Worm (Caenorhabditis elegans): ENCODE results near the gene srh-295.
A peak's percentile ranks its signal among the peaks of the same experiment; 100 is the strongest.

srh-295 gene

DNA sequence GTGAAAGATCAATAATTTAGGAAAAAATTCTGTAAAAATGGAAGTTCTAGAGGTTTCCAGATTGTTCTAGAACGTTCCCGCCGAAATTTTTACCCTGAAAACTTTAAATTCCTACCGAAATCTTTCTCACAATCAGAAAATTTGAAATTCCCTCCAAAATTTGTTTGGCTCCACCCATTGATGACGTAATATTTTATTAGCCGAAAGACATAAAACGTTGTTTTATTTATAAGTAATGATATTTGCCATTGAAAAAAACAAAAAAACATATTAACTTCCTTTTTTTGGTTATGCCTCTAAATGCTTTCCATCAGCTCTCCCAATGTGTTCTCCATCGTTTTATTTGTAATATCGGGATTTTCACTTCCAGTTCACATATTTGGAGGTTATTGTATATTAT lies at the start of gene srh-295:
srh-295 (plus strand) TSS at position 301 of the 400 bp plus-strand sequence.
- TF ChIP-seq lin-11 (tag; optimal IDR thresholded peaks at IDR 0.05) = no peak
- TF ChIP-seq nhr-6 (tag; optimal IDR thresholded peaks at IDR 0.05) = no peak
- no peak for TF ChIP-seq lin-39 (tag; optimal IDR thresholded peaks at IDR 0.05)

- TF ChIP-seq fos-1 (tag; optimal IDR thresholded peaks at IDR 0.05) (no peak), C34F6.9 (tag; optimal IDR thresholded peaks at IDR 0.05) (no peak), lin-11 (tag; optimal IDR thresholded peaks at IDR 0.05) (no peak), skn-1 (tag; optimal IDR thresholded peaks at IDR 0.05) (no peak), nhr-237 (tag; optimal IDR thresholded peaks at IDR 0.05) (no peak)
These were observed 49.0 kb upstream of the srh-295 start, which contains the start of the genes srw-19 and srx-51 for ce11 chrV:15281279-15281949. Gene srw-19, minus strand, starts transcription at chrV:15281379. Gene srx-51, plus strand, starts transcription at chrV:15281899.

ce11 chrV:15285984-15286383 lies 44.4 kb upstream of the srh-295 start:
- TF ChIP-seq F13H6.1 (tag; optimal IDR thresholded peaks at IDR 0.05) = no peak
- no peak for TF ChIP-seq elt-3 (tag; optimal IDR thresholded peaks at IDR 0.05)
- peak; percentile 51 for TF ChIP-seq sma-9 (GFP tag; optimal IDR thresholded peaks at IDR 0.05)
- TF ChIP-seq sma-9 (tag; optimal IDR thresholded peaks at IDR 0.05) = no peak

DNA sequence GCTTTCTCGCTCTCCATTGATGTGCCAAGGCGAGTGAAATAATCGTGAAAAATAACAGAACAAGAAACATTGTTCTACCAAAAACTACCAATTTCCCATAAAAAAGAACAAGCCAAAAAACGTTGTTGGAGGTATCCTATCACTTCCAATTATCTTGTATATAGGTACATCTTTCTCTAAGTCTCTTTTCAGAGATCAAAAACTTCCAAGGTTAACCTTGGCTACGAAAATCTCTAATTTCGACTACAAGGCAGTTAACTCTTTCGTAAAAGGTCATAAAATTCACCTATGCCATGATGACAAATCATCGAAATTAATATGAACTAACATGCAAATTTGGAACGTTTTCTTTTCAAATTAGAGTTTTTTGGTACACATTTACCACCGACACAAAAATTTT lies 42.6 kb upstream of the srh-295 start, which contains the start of gene cyp-34A1:
cyp-34A1 (minus strand) TSS at position 101 of the 400 bp plus-strand sequence.
- no peak for TF ChIP-seq nhr-12 (tag; optimal IDR thresholded peaks at IDR 0.05)
- TF ChIP-seq C34F6.9 (tag; optimal IDR thresholded peaks at IDR 0.05) = no peak
- no peak for TF ChIP-seq F13H6.1 (tag; optimal IDR thresholded peaks at IDR 0.05)
- no peak for TF ChIP-seq nhr-25 (tag; optimal IDR thresholded peaks at IDR 0.05)
- no peak for TF ChIP-seq sma-3 (GFP tag; optimal IDR thresholded peaks at IDR 0.05)
- no peak for TF ChIP-seq sma-9 (GFP tag; optimal IDR thresholded peaks at IDR 0.05)
- no peak for TF ChIP-seq sma-9 (tag; optimal IDR thresholded peaks at IDR 0.05)
- TF ChIP-seq dmd-4 (tag; optimal IDR thresholded peaks at IDR 0.05) = no peak
- no peak for TF ChIP-seq elt-3 (tag; optimal IDR thresholded peaks at IDR 0.05)
- no peak for TF ChIP-seq nhr-77 (tag; optimal IDR thresholded peaks at IDR 0.05)
- TF ChIP-seq elt-1 (tag; optimal IDR thresholded peaks at IDR 0.05) = no peak
- TF ChIP-seq lin-11 (tag; optimal IDR thresholded peaks at IDR 0.05) = no peak
- no peak for TF ChIP-seq ceh-16 (tag; optimal IDR thresholded peaks at IDR 0.05)

- TF ChIP-seq mab-5 (tag; optimal IDR thresholded peaks at IDR 0.05) (no peak), peb-1 (tag; optimal IDR thresholded peaks at IDR 0.05) (no peak), mdl-1 (tag; optimal IDR thresholded peaks at IDR 0.05) (no peak), unc-55 (GFP tag; optimal IDR thresholded peaks at IDR 0.05) (no peak), ZK546.5 (tag; optimal IDR thresholded peaks at IDR 0.05) (no peak), ceh-82 (tag; optimal IDR thresholded peaks at IDR 0.05) (no peak), mbf-1 (tag; optimal IDR thresholded peaks at IDR 0.05) (no peak), snpc-4 (tag; optimal IDR thresholded peaks at IDR 0.05) (no peak), sma-9 (GFP tag; optimal IDR thresholded peaks at IDR 0.05) (no peak), sma-9 (tag; optimal IDR thresholded peaks at IDR 0.05) (no peak), nhr-129 (tag; optimal IDR thresholded peaks at IDR 0.05) (no peak), alr-1 (tag; optimal IDR thresholded peaks at IDR 0.05) (no peak), nhr-21 (tag; optimal IDR thresholded peaks at IDR 0.05) (no peak), nhr-77 (tag; optimal IDR thresholded peaks at IDR 0.05) (no peak), ztf-1 (GFP tag; conservative IDR thresholded peaks at IDR 0.05) (no peak), skn-1 (tag; optimal IDR thresholded peaks at IDR 0.05) (no peak), F13H6.1 (tag; optimal IDR thresholded peaks at IDR 0.05) (no peak)
These were observed 39.4 kb upstream of the srh-295 start, which contains the start of gene cyp-34A2 for ce11 chrV:15290995-15291394. Gene cyp-34A2, minus strand, starts transcription at chrV:15291095.

ce11 chrV:15293865-15294264 lies 36.5 kb upstream of the srh-295 start, which contains the start of gene str-96:
Gene str-96, minus strand, starts transcription at chrV:15293965.
- TF ChIP-seq mbf-1 (tag; optimal IDR thresholded peaks at IDR 0.05) = no peak
- no peak for TF ChIP-seq sem-4 (tag; optimal IDR thresholded peaks at IDR 0.05)
- TF ChIP-seq mab-5 (tag; optimal IDR thresholded peaks at IDR 0.05) = no peak
- no peak for TF ChIP-seq lin-11 (tag; optimal IDR thresholded peaks at IDR 0.05)
- no peak for TF ChIP-seq F13H6.1 (tag; optimal IDR thresholded peaks at IDR 0.05)
- TF ChIP-seq unc-55 (GFP tag; optimal IDR thresholded peaks at IDR 0.05) = no peak
- TF ChIP-seq ZK546.5 (tag; optimal IDR thresholded peaks at IDR 0.05) = no peak
- TF ChIP-seq nhr-77 (tag; optimal IDR thresholded peaks at IDR 0.05) = no peak
- no peak for TF ChIP-seq egl-27 (tag; optimal IDR thresholded peaks at IDR 0.05)
- no peak for TF ChIP-seq C34F6.9 (tag; optimal IDR thresholded peaks at IDR 0.05)
- TF ChIP-seq fos-1 (tag; optimal IDR thresholded peaks at IDR 0.05) = no peak
- TF ChIP-seq skn-1 (tag; optimal IDR thresholded peaks at IDR 0.05) = no peak
- TF ChIP-seq Y55F3AM.14 (GFP tag; optimal IDR thresholded peaks at IDR 0.05) = no peak
- no peak for TF ChIP-seq nhr-11 (tag; optimal IDR thresholded peaks at IDR 0.05)
- TF ChIP-seq alr-1 (tag; optimal IDR thresholded peaks at IDR 0.05) = no peak
- no peak for TF ChIP-seq dmd-4 (tag; optimal IDR thresholded peaks at IDR 0.05)
- TF ChIP-seq lsy-2 (tag; optimal IDR thresholded peaks at IDR 0.05) = no peak
- TF ChIP-seq R02D3.7 (tag; optimal IDR thresholded peaks at IDR 0.05) = no peak
- TF ChIP-seq sma-3 (GFP tag; optimal IDR thresholded peaks at IDR 0.05) = no peak
